Worm (Caenorhabditis elegans) whole organism, young adult: ENCODE measurements around the gene sra-28.

Source experiments
- D2030.7 ChIP-seq: fragments of 200-800 bp; sonication (Bioruptor generic); IDR thresholded peaks from 2 replicates; pipeline ENCODE4 v1.3.6; 2022; ENCODE audit warnings: missing genetic modification reagents, missing genetic modification characterization, missing compliant biosample characterization
- T26A5.8 ChIP-seq: sonication (generic microtip); optimal IDR thresholded peaks from 2 replicates; lab custom pipeline; 2016; ENCODE audit warnings: missing genetic modification characterization, missing compliant biosample characterization
- ama-1 ChIP-seq, 3 experiments: fragments of 150-350 bp in 1 of 3; sonication (generic microtip) in 2 of 3; optimal IDR thresholded peaks; 2 replicates each; lab custom pipeline; 2014 to 2018; ENCODE audit warnings: missing biosample characterization in 2 of 3, missing genetic modification characterization in 2 of 3, missing genetic modification reagents in 2 of 3
- ceh-100 ChIP-seq: fragments of 200-800 bp; sonication (Bioruptor generic); IDR thresholded peaks from 2 replicates; pipeline ENCODE4 v1.3.6; 2022; ENCODE audit warnings: missing genetic modification reagents, missing genetic modification characterization, missing compliant biosample characterization
- egrh-3 ChIP-seq: fragments of 200-800 bp; sonication (Bioruptor generic); IDR thresholded peaks from 2 replicates; pipeline ENCODE4 v1.3.6; 2022; ENCODE audit warnings: missing genetic modification reagents, missing genetic modification characterization, missing compliant biosample characterization
- gei-17 ChIP-seq: fragments of 200-800 bp; sonication (Bioruptor generic); optimal IDR thresholded peaks from 2 replicates; lab custom pipeline; 2018; ENCODE audit warnings: mild to moderate bottlenecking, missing genetic modification characterization, missing compliant biosample characterization
- nfya-1 ChIP-seq: sonication (generic microtip); optimal IDR thresholded peaks from 2 replicates; lab custom pipeline; 2017; ENCODE audit warnings: antibody characterized with exemption, missing compliant biosample characterization, missing genetic modification characterization, borderline replicate concordance; ENCODE audit not compliant: insufficient read depth
- pbrm-1 ChIP-seq: fragments of 200-800 bp; sonication (Bioruptor generic); IDR thresholded peaks from 2 replicates; pipeline ENCODE4 v1.3.6; 2022; ENCODE audit warnings: missing genetic modification reagents, missing genetic modification characterization, missing compliant biosample characterization
- snpc-4 ChIP-seq, 5 experiments: fragments of 150-350 bp in 1 of 5; sonication (generic microtip) in 4 of 5; optimal IDR thresholded peaks; 2 replicates each; lab custom pipeline; 2014 to 2018; ENCODE audit warnings: missing genetic modification characterization in 5 of 5, missing biosample characterization in 3 of 5, antibody characterized with exemption in 2 of 5, mild to moderate bottlenecking in 2 of 5, missing compliant biosample characterization in 2 of 5, missing genotype in 2 of 5, moderate library complexity in 2 of 5, missing genetic modification reagents in 1 of 5
- ztf-22 ChIP-seq: fragments of 200-800 bp; sonication (Bioruptor generic); optimal IDR thresholded peaks from 2 replicates; lab custom pipeline; 2018; ENCODE audit warnings: mild to moderate bottlenecking, missing genetic modification characterization, moderate library complexity, missing compliant biosample characterization

- TF ChIP-seq pbrm-1 (GFP tag; lab: Robert Waterston, UW) (no peak), ztf-22 (GFP tag; lab: Kevin White, UChicago) (no peak), ceh-100 (GFP tag; lab: Robert Waterston, UW) (no peak), egrh-3 (GFP tag; lab: Robert Waterston, UW) (no peak), gei-17 (no peak), T26A5.8 (no peak), nfya-1 (tag; lab: Kevin White, UChicago) (no peak), snpc-4 (GFP tag; optimal IDR thresholded peaks at IDR 0.05; lab: Kevin White, UChicago) (no peak), snpc-4 (tag; optimal IDR thresholded peaks at IDR 0.05; lab: Kevin White, UChicago) (no peak), ama-1 (optimal IDR thresholded peaks at IDR 0.05; lab: Kevin White, UChicago) (no peak), ama-1 (GFP tag; optimal IDR thresholded peaks at IDR 0.05; lab: Kevin White, UChicago) (no peak), D2030.7 (GFP tag; lab: Robert Waterston, UW) (no peak)
These were observed 41.6 kb downstream of the sra-28 start, which contains the start of gene abcx-1 for ce11 chrII:6531940-6532339.
